ENCODE assay signal across 1 fruit fly cellular context in genomic region chr2L:14699501-14700077, dm6.
TF ChIP-seq lines count a peak whose summit lies in the region.

No protein-coding gene starts in this region.

TF ChIP-seq in whole organism, embryonic, 481 proteins besides CTCF, POLR2A, EP300 and RAD21 (continued from another document):
- TF ChIP-seq CoRest (tag; optimal IDR thresholded peaks at IDR 0.05; lab: Kevin White, UChicago) (no peak), CG2120 (GFP tag; optimal IDR thresholded peaks at IDR 0.05; lab: Kevin White, UChicago) (no peak), ap (GFP tag; IDR thresholded peaks at IDR 0.05; lab: Robert Waterston, UW) (no peak), CG2199 (GFP tag; IDR thresholded peaks at IDR 0.05; lab: Robert Waterston, UW) (peak; percentile 35; the same call in 1 of the 3 replicates), Sry-δ (GFP tag; optimal IDR thresholded peaks at IDR 0.05; lab: Kevin White, UChicago) (no peak), CG15011 (GFP tag; optimal IDR thresholded peaks at IDR 0.05; lab: Kevin White, UChicago) (no peak), CG17361 (GFP tag; IDR thresholded peaks at IDR 0.05; lab: Robert Waterston, UW) (no peak), dpn (GFP tag; optimal IDR thresholded peaks at IDR 0.05; lab: Kevin White, UChicago) (no peak), CG14050 (GFP tag; IDR thresholded peaks at IDR 0.05; lab: Robert Waterston, UW) (no peak), sens (GFP tag; lab: Kevin White, UChicago) (no peak), slou (GFP tag; optimal IDR thresholded peaks at IDR 0.05; lab: Kevin White, UChicago) (no peak), Xbp1 (GFP tag; optimal IDR thresholded peaks at IDR 0.05; lab: Kevin White, UChicago) (no peak), CG14710 (tag; optimal IDR thresholded peaks at IDR 0.05; lab: Kevin White, UChicago) (no peak), Hr39 (optimal IDR thresholded peaks at IDR 0.05; lab: Kevin White, UChicago) (no peak), CG2712 (tag; optimal IDR thresholded peaks at IDR 0.05; lab: Kevin White, UChicago) (no peak), CG8388 (GFP tag; optimal IDR thresholded peaks at IDR 0.05; lab: Kevin White, UChicago) (no peak), cas (GFP tag; IDR thresholded peaks at IDR 0.05; lab: Robert Waterston, UW) (no peak), oc (tag; optimal IDR thresholded peaks at IDR 0.05; lab: Kevin White, UChicago) (no peak), tll (GFP tag; optimal IDR thresholded peaks at IDR 0.05; lab: Kevin White, UChicago) (no peak), CG6813 (GFP tag; optimal IDR thresholded peaks at IDR 0.05; lab: Kevin White, UChicago) (no peak), CG12769 (tag; optimal IDR thresholded peaks at IDR 0.05; lab: Kevin White, UChicago) (peak; percentile 36), CG8281 (tag; optimal IDR thresholded peaks at IDR 0.05; lab: Kevin White, UChicago) (peak; percentile 92), wdn (GFP tag; IDR thresholded peaks at IDR 0.05; lab: Robert Waterston, UW) (no peak), abd-A (tag; optimal IDR thresholded peaks at IDR 0.05; lab: Kevin White, UChicago) (peak; percentile 67), CG11504 (tag; optimal IDR thresholded peaks at IDR 0.05; lab: Kevin White, UChicago) (peak; percentile 24), Mrtf (GFP tag; IDR thresholded peaks at IDR 0.05; lab: Robert Waterston, UW) (no peak), ci (GFP tag; IDR thresholded peaks at IDR 0.05; lab: Robert Waterston, UW) (0 out of 3 replicates have a peak, but pooled peaks have one; percentile 17), salm (tag; optimal IDR thresholded peaks at IDR 0.05; lab: Kevin White, UChicago) (peak; percentile 17), CG8089 (GFP tag; optimal IDR thresholded peaks at IDR 0.05; lab: Kevin White, UChicago) (no peak), cad (GFP tag; optimal IDR thresholded peaks at IDR 0.05; lab: Kevin White, UChicago) (no peak), CG14667 (GFP tag; IDR thresholded peaks at IDR 0.05; lab: Robert Waterston, UW) (no peak), Blimp-1 (GFP tag; optimal IDR thresholded peaks at IDR 0.05; lab: Kevin White, UChicago) (peak; percentile 11), shn (GFP tag; optimal IDR thresholded peaks at IDR 0.05; lab: Kevin White, UChicago) (no peak), sc (optimal IDR thresholded peaks at IDR 0.05; lab: Kevin White, UChicago) (no peak), sc (GFP tag; optimal IDR thresholded peaks at IDR 0.05; lab: Kevin White, UChicago) (no peak), CG13894 (tag; optimal IDR thresholded peaks at IDR 0.05; lab: Kevin White, UChicago) (no peak), CHES-1-like (GFP tag; optimal IDR thresholded peaks at IDR 0.05; lab: Kevin White, UChicago) (no peak), exex (tag; optimal IDR thresholded peaks at IDR 0.05; lab: Kevin White, UChicago) (no peak), kni (GFP tag; optimal IDR thresholded peaks at IDR 0.05; lab: Kevin White, UChicago) (peak; percentile 93), ranshi (GFP tag; IDR thresholded peaks at IDR 0.05; lab: Robert Waterston, UW) (no peak), CG1024 (GFP tag; IDR thresholded peaks at IDR 0.05; lab: Robert Waterston, UW) (no peak), Opbp (GFP tag; IDR thresholded peaks at IDR 0.05; lab: Robert Waterston, UW; ENCODE audit: partially characterized antibody) (0 out of 3 replicates have a peak, but pooled peaks have one; percentile 6), CG4617 (GFP tag; optimal IDR thresholded peaks at IDR 0.05; lab: Kevin White, UChicago; ENCODE audit: borderline replicate concordance) (no peak), nau (GFP tag; optimal IDR thresholded peaks at IDR 0.05; lab: Kevin White, UChicago) (peak; percentile 30), CG34224 (GFP tag; IDR thresholded peaks at IDR 0.05; lab: Robert Waterston, UW; ENCODE audit: partially characterized antibody) (0 out of 3 replicates have a peak, but pooled peaks have one; percentile 14), CG7786 (GFP tag; optimal IDR thresholded peaks at IDR 0.05; lab: Kevin White, UChicago) (no peak), Doc3 (GFP tag; IDR thresholded peaks at IDR 0.05; lab: Robert Waterston, UW; ENCODE audit: partially characterized antibody) (no peak), sd (tag; optimal IDR thresholded peaks at IDR 0.05; lab: Kevin White, UChicago) (peak; percentile 63), Lim3 (GFP tag; IDR thresholded peaks at IDR 0.05; lab: Robert Waterston, UW) (no peak), grau (tag; optimal IDR thresholded peaks at IDR 0.05; lab: Kevin White, UChicago) (no peak), D19A (tag; optimal IDR thresholded peaks at IDR 0.05; lab: Kevin White, UChicago) (no peak)
